Worm (Caenorhabditis elegans) whole organism, late embryonic: ENCODE results near the gene fbxa-196.

Experiments used
- ceh-14 ChIP-seq: sonication (generic microtip); optimal IDR thresholded peaks from 2 replicates; lab custom pipeline; 2016; ENCODE audit warnings: missing genotype, missing genetic modification characterization, missing compliant biosample characterization
- dve-1 ChIP-seq: sonication (generic microtip); optimal IDR thresholded peaks from 2 replicates; lab custom pipeline; 2017; ENCODE audit warnings: antibody characterized with exemption, mild to moderate bottlenecking, missing genetic modification characterization, missing compliant biosample characterization
- nhr-11 ChIP-seq: fragments of 150-350 bp; optimal IDR thresholded peaks from 2 replicates; lab custom pipeline; 2014; ENCODE audit warnings: missing biosample characterization, missing genetic modification characterization
- npax-4 ChIP-seq: sonication (generic microtip); optimal IDR thresholded peaks from 2 replicates; lab custom pipeline; 2016; ENCODE audit warnings: missing genetic modification characterization, missing compliant biosample characterization

DNA sequence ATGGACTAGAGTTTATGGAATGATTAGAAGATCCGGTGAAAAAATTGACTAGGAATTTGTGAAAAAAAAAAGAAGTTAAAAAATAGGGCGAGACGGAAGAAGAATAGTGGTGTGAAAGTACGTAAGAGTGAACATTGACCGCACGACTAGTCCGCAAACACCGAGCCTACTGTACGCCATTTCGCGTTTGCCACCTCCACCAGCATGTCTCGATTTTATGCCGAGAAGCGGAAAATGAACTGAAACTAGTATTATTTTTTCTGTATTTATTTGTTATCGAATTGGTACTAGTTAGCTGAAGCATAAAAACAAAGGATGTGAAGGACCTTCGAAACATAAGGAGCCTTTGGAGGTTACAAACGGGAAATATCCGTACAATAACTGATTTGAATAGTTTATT is 21.0 kb upstream of the fbxa-196 start:
- TF ChIP-seq ceh-14 (tag; lab: Kevin White, UChicago) (no peak), nhr-11 (tag; lab: Kevin White, UChicago) (no peak), dve-1 (tag; lab: Kevin White, UChicago) (no peak), npax-4 (tag; lab: Kevin White, UChicago) (no peak)
